Fruit fly (Drosophila melanogaster): ENCODE results near the gene Rab27.
A peak's percentile ranks its signal among the peaks of the same experiment; 100 is the strongest.

The Rab27 gene

dm6 chrX:1482840-1483518 is 6.2 kb upstream of the Rab27 start, which contains the start of the genes sta and inc (continued):
- TF ChIP-seq ttk (GFP tag; IDR thresholded peaks at IDR 0.05): peak; percentile 32; the same call in 1 of the 2 replicates
- no peak for TF ChIP-seq br (optimal IDR thresholded peaks at IDR 0.05)
- peak; percentile 87 for TF ChIP-seq HHEX (GFP tag; optimal IDR thresholded peaks at IDR 0.05)
- TF ChIP-seq usp (GFP tag; optimal IDR thresholded peaks at IDR 0.05): no peak
- TF ChIP-seq CG4360 (GFP tag; IDR thresholded peaks at IDR 0.05): 0 out of 2 replicates have a peak, but pooled peaks have one; percentile 12
- TF ChIP-seq Side (GFP tag; optimal IDR thresholded peaks at IDR 0.05): peak; percentile 84
- peak; percentile 49 for TF ChIP-seq CG4617 (GFP tag; optimal IDR thresholded peaks at IDR 0.05; ENCODE audit: borderline replicate concordance)
- 0 out of 2 replicates have a peak, but pooled peaks have one; percentile 40 for TF ChIP-seq CG32767 (GFP tag; IDR thresholded peaks at IDR 0.05)
- peak; percentile 73 for TF ChIP-seq CG7271 (tag; optimal IDR thresholded peaks at IDR 0.05)
- TF ChIP-seq shn (GFP tag; optimal IDR thresholded peaks at IDR 0.05): peak; percentile 30
- no peak for TF ChIP-seq al (GFP tag; IDR thresholded peaks at IDR 0.05)
- peak; percentile 24 for TF ChIP-seq maf-S (GFP tag; optimal IDR thresholded peaks at IDR 0.05)
- TF ChIP-seq CG8089 (GFP tag; optimal IDR thresholded peaks at IDR 0.05): peak; percentile 45
- TF ChIP-seq Opbp (GFP tag; IDR thresholded peaks at IDR 0.05; ENCODE audit: partially characterized antibody): peak; percentile 81
- TF ChIP-seq Hr78 (GFP tag; optimal IDR thresholded peaks at IDR 0.05): no peak
- peak; percentile 64 for TF ChIP-seq Bgb (GFP tag; IDR thresholded peaks at IDR 0.05; ENCODE audit: partially characterized antibody)
- no peak for TF ChIP-seq NK7.1 (GFP tag; optimal IDR thresholded peaks at IDR 0.05)
- TF ChIP-seq CG6791 (GFP tag; IDR thresholded peaks at IDR 0.05; ENCODE audit: partially characterized antibody): peak; percentile 61; the same call in 2 of the 3 replicates
- no peak for TF ChIP-seq lov (optimal IDR thresholded peaks at IDR 0.05)
- peak; percentile 71; the same call in 1 of the 3 replicates for TF ChIP-seq lov (GFP tag; IDR thresholded peaks at IDR 0.05)
- peak; percentile 76 for TF ChIP-seq CG15601 (tag; optimal IDR thresholded peaks at IDR 0.05)
- TF ChIP-seq yki (optimal IDR thresholded peaks at IDR 0.05): no peak
- no peak for TF ChIP-seq CG4404 (GFP tag; IDR thresholded peaks at IDR 0.05)
- TF ChIP-seq CG2678 (tag; optimal IDR thresholded peaks at IDR 0.05): peak; percentile 65
- TF ChIP-seq gsb (GFP tag; IDR thresholded peaks at IDR 0.05): no peak; the same call in 1 of the 2 replicates
- TF ChIP-seq bowl (GFP tag; IDR thresholded peaks at IDR 0.05): peak; percentile 55; the same call in 1 of the 2 replicates
- TF ChIP-seq twi (tag; optimal IDR thresholded peaks at IDR 0.05): peak; percentile 17
- no peak for TF ChIP-seq lola (GFP tag; optimal IDR thresholded peaks at IDR 0.05)
- peak; percentile 12 to 67 for TF ChIP-seq dpn (GFP tag; optimal IDR thresholded peaks at IDR 0.05)
- TF ChIP-seq CG10274 (GFP tag; optimal IDR thresholded peaks at IDR 0.05): peak; percentile 60
- TF ChIP-seq fru (optimal IDR thresholded peaks at IDR 0.05): no peak
- peak; percentile 67 for TF ChIP-seq CG17359 (tag; optimal IDR thresholded peaks at IDR 0.05)
- TF ChIP-seq Dek (tag; optimal IDR thresholded peaks at IDR 0.05): peak; percentile 50
- TF ChIP-seq toy (GFP tag; IDR thresholded peaks at IDR 0.05): no peak
- no peak for TF ChIP-seq psq (GFP tag; optimal IDR thresholded peaks at IDR 0.05)
- peak; percentile 67 for TF ChIP-seq schlank (tag; optimal IDR thresholded peaks at IDR 0.05)
- TF ChIP-seq Blimp-1 (GFP tag; optimal IDR thresholded peaks at IDR 0.05): peak; percentile 12
- TF ChIP-seq Lhr (GFP tag; optimal IDR thresholded peaks at IDR 0.05): peak; percentile 92
- TF ChIP-seq Taf1 (GFP tag; IDR thresholded peaks at IDR 0.05): no peak
- peak; percentile 15 for TF ChIP-seq Chrac-16 (GFP tag; optimal IDR thresholded peaks at IDR 0.05)
- no peak for TF ChIP-seq dimm (GFP tag; IDR thresholded peaks at IDR 0.05)
- peak; percentile 26 for TF ChIP-seq eyg (GFP tag; optimal IDR thresholded peaks at IDR 0.05)
- no peak for TF ChIP-seq Oaz (GFP tag; IDR thresholded peaks at IDR 0.05)
- peak; percentile 78 for TF ChIP-seq sob (GFP tag; IDR thresholded peaks at IDR 0.05)
- peak; percentile 50; the same call in 1 of the 3 replicates for TF ChIP-seq dysf (GFP tag; IDR thresholded peaks at IDR 0.05)
- no peak for TF ChIP-seq CG4820 (GFP tag; optimal IDR thresholded peaks at IDR 0.05)
- peak; percentile 10; the same call in 1 of the 2 replicates for TF ChIP-seq Ada2b (GFP tag; IDR thresholded peaks at IDR 0.05)
- peak; percentile 86 for TF ChIP-seq CG6813 (GFP tag; optimal IDR thresholded peaks at IDR 0.05)
- no peak for TF ChIP-seq disco-r (GFP tag; optimal IDR thresholded peaks at IDR 0.05)
- peak; percentile 58 for TF ChIP-seq Dad (GFP tag; optimal IDR thresholded peaks at IDR 0.05)

Measured in whole organism, embryonic.